Worm (Caenorhabditis elegans): ENCODE results near the gene pgp-11.

DNA sequence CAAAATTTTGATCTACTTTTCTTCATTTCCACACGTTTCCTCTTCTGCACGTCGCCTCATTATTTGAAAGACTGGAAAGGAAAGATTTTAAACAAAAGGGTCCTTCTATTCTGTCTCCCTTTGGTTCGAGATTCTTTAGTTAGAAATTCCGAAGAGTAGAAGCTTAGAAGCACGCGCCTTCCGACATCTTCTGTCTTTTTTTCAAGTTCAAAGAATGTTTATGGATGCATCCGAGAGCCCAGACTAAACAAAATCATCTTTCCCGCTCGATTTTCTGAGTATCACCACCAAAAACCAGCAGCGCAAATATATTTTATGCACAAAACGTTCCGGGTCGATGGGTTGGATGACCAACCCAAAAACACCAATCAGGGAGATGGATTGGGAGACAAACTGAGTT, 20.0 kb downstream of the pgp-11 start:
- TF ChIP-seq tab-1 (GFP tag; IDR thresholded peaks at IDR 0.05) (no peak), ztf-29 (GFP tag; IDR thresholded peaks at IDR 0.05) (no peak)

Data from whole organism, midembryonic.